Worm (Caenorhabditis elegans) whole organism, late embryonic: ENCODE measurements around the gene cpi-2.
"Not testable (repeated sequence)": the region's sequence is repeated elsewhere in the genome, so short reads cannot be mapped to it uniquely, and the experiment has no call there.

ENCODE experiments used
- F13H6.1 ChIP-seq: sonication (generic microtip); optimal IDR thresholded peaks from 2 replicates; lab custom pipeline; 2016; ENCODE audit warnings: missing genetic modification characterization, missing compliant biosample characterization
- Y22D7AL.16 ChIP-seq: sonication (generic microtip); optimal IDR thresholded peaks from 2 replicates; lab custom pipeline; 2016; ENCODE audit warnings: missing genetic modification characterization, missing compliant biosample characterization
- ahr-1 ChIP-seq: sonication (generic microtip); optimal IDR thresholded peaks from 2 replicates; lab custom pipeline; 2016; ENCODE audit warnings: missing genetic modification characterization, missing compliant biosample characterization
- ceh-14 ChIP-seq: sonication (generic microtip); optimal IDR thresholded peaks from 2 replicates; lab custom pipeline; 2016; ENCODE audit warnings: missing genotype, missing genetic modification characterization, missing compliant biosample characterization
- ceh-18 ChIP-seq: sonication (generic microtip); optimal IDR thresholded peaks from 2 replicates; lab custom pipeline; 2016; ENCODE audit warnings: missing genetic modification characterization, missing compliant biosample characterization
- ceh-30 ChIP-seq: fragments of 150-350 bp; optimal IDR thresholded peaks from 2 replicates; lab custom pipeline; 2014; ENCODE audit warnings: missing biosample characterization, missing genetic modification characterization
- ceh-31 ChIP-seq: sonication (generic microtip); optimal IDR thresholded peaks from 2 replicates; lab custom pipeline; 2016; ENCODE audit warnings: missing genetic modification characterization, missing compliant biosample characterization
- ceh-45 ChIP-seq: fragments of 200-800 bp; sonication (Bioruptor generic); IDR thresholded peaks from 2 replicates; pipeline ENCODE4 v1.3.6; 2022; ENCODE audit warnings: missing genetic modification reagents, missing genetic modification characterization, missing compliant biosample characterization
- ceh-48 ChIP-seq: sonication (generic microtip); optimal IDR thresholded peaks from 2 replicates; lab custom pipeline; 2016; ENCODE audit warnings: missing genetic modification characterization, inconsistent platforms, missing compliant biosample characterization
- elt-4 ChIP-seq: sonication (generic microtip); optimal IDR thresholded peaks from 2 replicates; lab custom pipeline; 2016; ENCODE audit warnings: missing genetic modification characterization, missing compliant biosample characterization
- ets-4 ChIP-seq: sonication (generic microtip); optimal IDR thresholded peaks from 2 replicates; lab custom pipeline; 2016; ENCODE audit warnings: missing genetic modification characterization, missing compliant biosample characterization
- fkh-6 ChIP-seq: sonication (generic microtip); optimal IDR thresholded peaks from 2 replicates; lab custom pipeline; 2016; ENCODE audit warnings: missing genetic modification characterization, missing compliant biosample characterization
- gmeb-2 ChIP-seq: sonication (generic microtip); optimal IDR thresholded peaks from 2 replicates; lab custom pipeline; 2016; ENCODE audit warnings: missing genetic modification characterization, inconsistent platforms, missing compliant biosample characterization
- hlh-6 ChIP-seq: sonication (generic microtip); optimal IDR thresholded peaks from 2 replicates; lab custom pipeline; 2016; ENCODE audit warnings: missing genotype, missing genetic modification characterization, missing compliant biosample characterization
- hlh-8 ChIP-seq: sonication (generic microtip); optimal IDR thresholded peaks from 2 replicates; lab custom pipeline; 2016; ENCODE audit warnings: missing genotype, missing genetic modification characterization, missing compliant biosample characterization
- lim-6 ChIP-seq: sonication (generic microtip); optimal IDR thresholded peaks from 2 replicates; lab custom pipeline; 2016; ENCODE audit warnings: missing genetic modification characterization, missing compliant biosample characterization
- mec-3 ChIP-seq: sonication (generic microtip); optimal IDR thresholded peaks from 2 replicates; lab custom pipeline; 2016; ENCODE audit warnings: borderline replicate concordance, missing genetic modification characterization, missing compliant biosample characterization
- nfya-1 ChIP-seq: sonication (generic microtip); optimal IDR thresholded peaks from 2 replicates; lab custom pipeline; 2017; ENCODE audit warnings: missing genetic modification characterization, mild to moderate bottlenecking, missing compliant biosample characterization, antibody characterized with exemption, moderate library complexity
- nhr-11 ChIP-seq: fragments of 150-350 bp; optimal IDR thresholded peaks from 2 replicates; lab custom pipeline; 2014; ENCODE audit warnings: missing biosample characterization, missing genetic modification characterization
- pax-1 ChIP-seq: fragments of 150-350 bp; optimal IDR thresholded peaks from 2 replicates; lab custom pipeline; 2014; ENCODE audit warnings: missing biosample characterization, missing genetic modification characterization
- pha-2 ChIP-seq: sonication (generic microtip); optimal IDR thresholded peaks from 2 replicates; lab custom pipeline; 2017; ENCODE audit warnings: mild to moderate bottlenecking, missing genetic modification characterization, missing compliant biosample characterization
- pqm-1 ChIP-seq: sonication (generic microtip); optimal IDR thresholded peaks from 2 replicates; lab custom pipeline; 2016; ENCODE audit warnings: missing genetic modification characterization, missing compliant biosample characterization
- pros-1 ChIP-seq: fragments of 150-350 bp; optimal IDR thresholded peaks from 2 replicates; lab custom pipeline; 2014; ENCODE audit warnings: missing biosample characterization, missing genetic modification reagents, missing genetic modification characterization
- rnt-1 ChIP-seq: sonication (generic microtip); optimal IDR thresholded peaks from 2 replicates; lab custom pipeline; 2016; ENCODE audit warnings: missing genetic modification characterization, missing compliant biosample characterization
- sdc-2 ChIP-seq: sonication (generic microtip); optimal IDR thresholded peaks from 2 replicates; lab custom pipeline; 2016; ENCODE audit warnings: missing genotype, missing genetic modification characterization, missing compliant biosample characterization
- sox-2 ChIP-seq: fragments of 200-800 bp; sonication (Bioruptor generic); IDR thresholded peaks from 2 replicates; pipeline ENCODE4 v1.3.6; 2022; ENCODE audit warnings: missing genetic modification reagents, missing genetic modification characterization, missing compliant biosample characterization
- tbx-2 ChIP-seq: sonication (generic microtip); optimal IDR thresholded peaks from 2 replicates; lab custom pipeline; 2016; ENCODE audit warnings: missing genetic modification characterization, missing compliant biosample characterization
- unc-42 ChIP-seq: sonication (generic microtip); optimal IDR thresholded peaks from 2 replicates; lab custom pipeline; 2016; ENCODE audit warnings: missing genotype, missing genetic modification characterization, missing compliant biosample characterization
- unc-86 ChIP-seq: sonication (generic microtip); optimal IDR thresholded peaks from 2 replicates; lab custom pipeline; 2016; ENCODE audit warnings: missing genetic modification characterization, missing compliant biosample characterization
- zip-5 ChIP-seq: sonication (generic microtip); optimal IDR thresholded peaks from 2 replicates; lab custom pipeline; 2016; ENCODE audit warnings: missing genetic modification characterization, missing compliant biosample characterization
- ztf-16 ChIP-seq: sonication (generic microtip); optimal IDR thresholded peaks from 2 replicates; lab custom pipeline; 2017; ENCODE audit warnings: missing genetic modification characterization, missing compliant biosample characterization

Gene cpi-2

DNA sequence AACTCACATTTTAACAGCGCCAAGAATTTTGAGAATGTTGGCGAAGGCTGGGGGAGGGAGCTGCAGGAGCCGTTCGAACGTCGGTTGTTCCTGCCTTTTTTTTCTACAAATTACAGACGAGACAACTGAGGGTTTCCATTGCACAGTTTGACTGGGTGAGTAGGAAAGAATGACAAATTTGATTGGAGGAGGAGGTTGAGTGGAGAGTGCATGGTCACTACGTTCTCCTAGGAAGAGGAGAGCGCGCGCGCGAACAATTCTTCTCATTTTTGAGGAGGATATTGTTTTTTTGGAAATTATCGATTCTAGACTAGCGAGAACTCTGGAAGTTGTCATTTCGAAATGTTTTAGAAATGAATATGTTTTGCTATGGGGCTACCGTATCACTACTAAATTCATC, 9.1 kb upstream of the cpi-2 start, which contains the start of gene dhs-17:
TSS of gene dhs-17 (minus strand) at position 101 of the 400 bp plus-strand sequence.
- no peak for TF ChIP-seq pha-2
- TF ChIP-seq ceh-31 (tag; lab: Kevin White, UChicago), result no peak
- TF ChIP-seq hlh-8 (tag; lab: Kevin White, UChicago), result no peak
- no peak for TF ChIP-seq ceh-30
- no peak for TF ChIP-seq ets-4 (tag; lab: Kevin White, UChicago)
- TF ChIP-seq ceh-48, result no peak
- TF ChIP-seq hlh-6 (tag; lab: Kevin White, UChicago), result no peak
- no peak for TF ChIP-seq fkh-6 (tag; lab: Kevin White, UChicago)
- TF ChIP-seq ahr-1 (tag; lab: Kevin White, UChicago), result no peak
- TF ChIP-seq sox-2, result no peak
- TF ChIP-seq gmeb-2 (tag; lab: Kevin White, UChicago), result no peak
- no peak for TF ChIP-seq lim-6 (tag; lab: Kevin White, UChicago)
- no peak for TF ChIP-seq nfya-1 (tag; lab: Kevin White, UChicago)
- TF ChIP-seq pros-1 (tag; lab: Kevin White, UChicago), result no peak
- TF ChIP-seq ceh-45 (GFP tag; lab: Robert Waterston, UW), result no peak
- no peak for TF ChIP-seq ceh-18
- no peak for TF ChIP-seq F13H6.1 (tag; lab: Kevin White, UChicago)

ce11 chrV:6036547-6036946, 7.3 kb upstream of the cpi-2 start:
- TF ChIP-seq hlh-8 (tag; lab: Kevin White, UChicago) (no peak), rnt-1 (no peak), zip-5 (tag; lab: Kevin White, UChicago) (no peak), pax-1 (tag; lab: Kevin White, UChicago) (no peak), F13H6.1 (tag; lab: Kevin White, UChicago) (no peak), sdc-2 (tag; lab: Kevin White, UChicago) (no peak), ceh-30 (no peak), mec-3 (tag; lab: Kevin White, UChicago) (no peak), lim-6 (tag; lab: Kevin White, UChicago) (no peak), Y22D7AL.16 (no peak), unc-42 (tag; lab: Kevin White, UChicago) (no peak), ceh-48 (no peak)

ce11 chrV:6038405-6039151, 5.3 kb upstream of the cpi-2 start, which contains the start of gene F29G9.1:
Gene F29G9.1 (plus strand): TSS chrV:6039101.
- TF ChIP-seq nhr-11, mec-3, F13H6.1 (tag; lab: Kevin White, UChicago): not testable (repeated sequence)

ce11 chrV:6041375-6041774, 2.5 kb upstream of the cpi-2 start, which contains the start of gene R01B10.2:
Gene R01B10.2 (minus strand): TSS chrV:6041475.
- TF ChIP-seq elt-4 (tag; lab: Kevin White, UChicago), result no peak
- TF ChIP-seq, all 69 proteins: peak for 0

- no peak for TF ChIP-seq pqm-1
- TF ChIP-seq ztf-16 (tag; lab: Kevin White, UChicago), result no peak
- no peak for TF ChIP-seq hlh-6 (tag; lab: Kevin White, UChicago)
- TF ChIP-seq ceh-14 (tag; lab: Kevin White, UChicago), result no peak
- no peak for TF ChIP-seq lim-6 (tag; lab: Kevin White, UChicago)
- TF ChIP-seq tbx-2, result no peak
- TF ChIP-seq ceh-31 (tag; lab: Kevin White, UChicago), result no peak
- no peak for TF ChIP-seq rnt-1
- TF ChIP-seq unc-86 (tag; lab: Kevin White, UChicago), result no peak
Observed at ce11 chrV:6044448-6044847, 586 bp downstream of the cpi-2 start.
